Fruit fly (Drosophila melanogaster) whole organism, embryonic: Measurements from ENCODE around the gene Cat.
A peak's percentile ranks its signal among the peaks of the same experiment; 100 is the strongest.

Source experiments
- Ada2b ChIP-seq: fragments of 200-800 bp; sonication (Bioruptor generic); IDR thresholded peaks from 2 replicates; pipeline ENCODE4 v1.3.6; 2022; ENCODE audit warnings: missing biosample characterization, missing genetic modification characterization
- CG10462 ChIP-seq: fragments of 200-800 bp; sonication (Bioruptor generic); optimal IDR thresholded peaks from 2 replicates; lab custom pipeline; 2016; ENCODE audit warnings: missing biosample characterization, missing genetic modification characterization
- CG11398 ChIP-seq: fragments of 200-800 bp; sonication (Bioruptor generic); optimal IDR thresholded peaks from 2 replicates; lab custom pipeline; 2016; ENCODE audit warnings: missing biosample characterization, missing genetic modification characterization
- CG11560 ChIP-seq: fragments of 200-800 bp; sonication (Bioruptor generic); IDR thresholded peaks from 3 replicates; pipeline ENCODE4 v1.3.6; 2022; ENCODE audit warnings: missing biosample characterization, missing genetic modification characterization
- CG12155 ChIP-seq: fragments of 200-800 bp; sonication (Bioruptor generic); optimal IDR thresholded peaks from 3 replicates; lab custom pipeline; 2016; ENCODE audit warnings: missing biosample characterization, missing genetic modification characterization
- CG13624 ChIP-seq: fragments of 200-800 bp; sonication (Bioruptor generic); optimal IDR thresholded peaks from 2 replicates; lab custom pipeline; 2016; ENCODE audit warnings: missing biosample characterization, missing genetic modification characterization
- CG14710 ChIP-seq: fragments of 200-800 bp; sonication (Bioruptor generic); optimal IDR thresholded peaks from 3 replicates; lab custom pipeline; 2019; ENCODE audit warnings: missing biosample characterization, mild to moderate bottlenecking, missing genetic modification characterization, moderate library complexity
- CG1603 ChIP-seq: fragments of 200-800 bp; sonication (Bioruptor generic); optimal IDR thresholded peaks from 2 replicates; lab custom pipeline; 2019; ENCODE audit warnings: missing biosample characterization, mild to moderate bottlenecking, missing genetic modification characterization, moderate library complexity
- CG16815 ChIP-seq: fragments of 200-800 bp; sonication (Bioruptor generic); optimal IDR thresholded peaks from 3 replicates; lab custom pipeline; 2017; ENCODE audit warnings: missing biosample characterization, mild to moderate bottlenecking, missing genetic modification characterization
- CG17568 ChIP-seq: fragments of 200-800 bp; sonication (Bioruptor generic); optimal IDR thresholded peaks from 2 replicates; lab custom pipeline; 2018; ENCODE audit warnings: missing biosample characterization, mild to moderate bottlenecking, missing genetic modification characterization, moderate library complexity
- CG30431 ChIP-seq: fragments of 200-800 bp; sonication (Bioruptor generic); optimal IDR thresholded peaks from 2 replicates; lab custom pipeline; 2017; ENCODE audit warnings: missing biosample characterization, missing genetic modification characterization
- CG3065 ChIP-seq: fragments of 200-800 bp; sonication (Bioruptor generic); optimal IDR thresholded peaks from 2 replicates; lab custom pipeline; 2016; ENCODE audit warnings: missing biosample characterization, missing genetic modification characterization
- CG31365 ChIP-seq: fragments of 200-800 bp; sonication (Bioruptor generic); optimal IDR thresholded peaks from 2 replicates; lab custom pipeline; 2018; ENCODE audit warnings: missing biosample characterization, mild to moderate bottlenecking, missing genetic modification characterization
- CG3407 ChIP-seq: fragments of 200-800 bp; sonication (Bioruptor generic); optimal IDR thresholded peaks from 2 replicates; lab custom pipeline; 2018; ENCODE audit warnings: missing biosample characterization, mild to moderate bottlenecking, missing genetic modification characterization
- CG34224 ChIP-seq: fragments of 200-800 bp; sonication (Bioruptor generic); IDR thresholded peaks from 3 replicates; pipeline ENCODE4 v1.3.6; 2022; ENCODE audit warnings: missing biosample characterization, missing genetic modification characterization; ENCODE audit not compliant: partially characterized antibody
- CG34376 ChIP-seq: fragments of 200-800 bp; sonication (Bioruptor generic); optimal IDR thresholded peaks from 2 replicates; lab custom pipeline; 2018; ENCODE audit warnings: missing biosample characterization, mild to moderate bottlenecking, missing genetic modification characterization
- CG4424 ChIP-seq: fragments of 200-800 bp; sonication (Bioruptor generic); optimal IDR thresholded peaks from 3 replicates; lab custom pipeline; 2016; ENCODE audit warnings: missing biosample characterization, missing genetic modification characterization
- CG4707 ChIP-seq: fragments of 200-800 bp; sonication (Bioruptor generic); optimal IDR thresholded peaks from 2 replicates; lab custom pipeline; 2018; ENCODE audit warnings: missing biosample characterization, mild to moderate bottlenecking, missing genetic modification characterization, moderate library complexity
- CG5245 ChIP-seq: fragments of 200-800 bp; sonication (Bioruptor generic); optimal IDR thresholded peaks from 3 replicates; lab custom pipeline; 2016; ENCODE audit warnings: missing biosample characterization, missing genetic modification characterization
- CG6689 ChIP-seq: fragments of 200-800 bp; sonication (Bioruptor generic); IDR thresholded peaks from 2 replicates; pipeline ENCODE4 v1.3.6; 2022; ENCODE audit warnings: missing biosample characterization, missing genetic modification characterization
- CG7556 ChIP-seq: fragments of 200-800 bp; sonication (Bioruptor generic); optimal IDR thresholded peaks from 2 replicates; lab custom pipeline; 2017; ENCODE audit warnings: missing biosample characterization, mild to moderate bottlenecking, missing genetic modification characterization
- CG7963 ChIP-seq: fragments of 200-800 bp; sonication (Bioruptor generic); IDR thresholded peaks from 3 replicates; pipeline ENCODE4 v1.3.6; 2022; ENCODE audit warnings: missing biosample characterization, missing genetic modification characterization; ENCODE audit not compliant: partially characterized antibody
- CG9609 ChIP-seq: fragments of 200-800 bp; sonication (Bioruptor generic); optimal IDR thresholded peaks from 3 replicates; lab custom pipeline; 2016; ENCODE audit warnings: missing biosample characterization, missing genetic modification characterization
- CG9876 ChIP-seq: fragments of 200-800 bp; sonication (Bioruptor generic); optimal IDR thresholded peaks from 2 replicates; lab custom pipeline; 2016; ENCODE audit warnings: missing biosample characterization, missing genetic modification characterization
- Dek ChIP-seq: fragments of 200-800 bp; sonication (Bioruptor generic); optimal IDR thresholded peaks from 3 replicates; lab custom pipeline; 2019; ENCODE audit warnings: missing biosample characterization, mild to moderate bottlenecking, missing genetic modification characterization, moderate library complexity
- E2f1 ChIP-seq: fragments of 200-800 bp; sonication (Bioruptor generic); IDR thresholded peaks from 2 replicates; pipeline ENCODE4 v1.3.6; 2022; ENCODE audit warnings: missing biosample characterization, missing genetic modification characterization
- Eip74EF ChIP-seq, 2 experiments: fragments of 200-800 bp in 1 of 2; fragments of >200 bp in 1 of 2; sonication (Bioruptor generic) in 1 of 2; optimal IDR thresholded peaks; 2 replicates each; lab custom pipeline; 2017 to 2019; ENCODE audit warnings: missing biosample characterization in 2 of 2, missing genetic modification characterization in 2 of 2, mild to moderate bottlenecking in 1 of 2, moderate library complexity in 1 of 2
- Gsc ChIP-seq: fragments of 200-800 bp; sonication (Bioruptor generic); IDR thresholded peaks from 2 replicates; pipeline ENCODE4 v1.3.6; 2022; ENCODE audit warnings: missing biosample characterization, missing genetic modification characterization
- Hr3 ChIP-seq: fragments of 200-800 bp; sonication (Bioruptor generic); optimal IDR thresholded peaks from 3 replicates; lab custom pipeline; 2016; ENCODE audit warnings: missing biosample characterization, missing genetic modification characterization
- Hsf ChIP-seq: fragments of 200-800 bp; sonication (Bioruptor generic); optimal IDR thresholded peaks from 3 replicates; lab custom pipeline; 2016; ENCODE audit warnings: missing biosample characterization, missing genetic modification characterization
- Lim3 ChIP-seq: fragments of 200-800 bp; sonication (Bioruptor generic); IDR thresholded peaks from 2 replicates; pipeline ENCODE4 v1.3.6; 2022; ENCODE audit warnings: missing biosample characterization, missing genetic modification characterization
- Mes4 ChIP-seq: fragments of 200-800 bp; sonication (Bioruptor generic); optimal IDR thresholded peaks from 2 replicates; lab custom pipeline; 2016; ENCODE audit warnings: missing biosample characterization, missing genetic modification characterization
- Mrtf ChIP-seq: fragments of 200-800 bp; sonication (Bioruptor generic); IDR thresholded peaks from 3 replicates; pipeline ENCODE4 v1.3.6; 2022; ENCODE audit warnings: missing biosample characterization, missing genetic modification characterization
- NFAT ChIP-seq: fragments of 200-800 bp; sonication (Bioruptor generic); IDR thresholded peaks from 2 replicates; pipeline ENCODE4 v1.3.6; 2022; ENCODE audit warnings: missing biosample characterization, missing genetic modification characterization
- Nf-YC ChIP-seq: fragments of 200-800 bp; optimal IDR thresholded peaks from 3 replicates; lab custom pipeline; 2019; ENCODE audit warnings: missing biosample characterization, mild to moderate bottlenecking, missing genetic modification characterization, moderate library complexity
- Oaz ChIP-seq: fragments of 200-800 bp; sonication (Bioruptor generic); IDR thresholded peaks from 2 replicates; pipeline ENCODE4 v1.3.6; 2022; ENCODE audit warnings: missing biosample characterization, missing genetic modification characterization
- Rfx ChIP-seq: fragments of 200-800 bp; sonication (Bioruptor generic); IDR thresholded peaks from 2 replicates; pipeline ENCODE4 v1.3.6; 2022; ENCODE audit warnings: missing biosample characterization, missing genetic modification characterization
- Sry-δ ChIP-seq: fragments of 200-800 bp; sonication (Bioruptor generic); optimal IDR thresholded peaks from 2 replicates; lab custom pipeline; 2016; ENCODE audit warnings: missing biosample characterization, missing genetic modification characterization
- Stat92E ChIP-seq, 3 experiments: fragments of >200 bp in 2 of 3; fragments of 200-800 bp in 1 of 3; sonication (Bioruptor generic) in 1 of 3; optimal IDR thresholded peaks; 2 replicates each; lab custom pipeline; 2017 to 2019; ENCODE audit warnings: missing biosample characterization in 3 of 3, missing genetic modification characterization in 3 of 3, mild to moderate bottlenecking in 1 of 3, moderate library complexity in 1 of 3
- ab ChIP-seq: fragments of 200-800 bp; sonication (Bioruptor generic); optimal IDR thresholded peaks from 2 replicates; lab custom pipeline; 2016; ENCODE audit warnings: missing biosample characterization, missing genetic modification characterization
- exex ChIP-seq: fragments of 200-800 bp; sonication (Bioruptor generic); optimal IDR thresholded peaks from 4 replicates; lab custom pipeline; 2018; ENCODE audit warnings: missing biosample characterization, mild to moderate bottlenecking, missing genetic modification characterization, moderate library complexity
- gro ChIP-seq: fragments of 200-800 bp; sonication (Bioruptor generic); optimal IDR thresholded peaks from 2 replicates; lab custom pipeline; 2016; ENCODE audit warnings: missing biosample characterization, missing genetic modification characterization
- jigr1 ChIP-seq: fragments of 200-800 bp; sonication (Bioruptor generic); IDR thresholded peaks from 3 replicates; pipeline ENCODE4 v1.3.6; 2022; ENCODE audit warnings: missing biosample characterization, missing genetic modification characterization
- nmo ChIP-seq: fragments of 200-800 bp; sonication (Bioruptor generic); optimal IDR thresholded peaks from 2 replicates; lab custom pipeline; 2018; ENCODE audit warnings: missing biosample characterization, mild to moderate bottlenecking, missing genetic modification characterization, moderate library complexity
- otp ChIP-seq: fragments of 200-800 bp; sonication (Bioruptor generic); IDR thresholded peaks from 3 replicates; pipeline ENCODE4, ENCODE4 v1.3.6; 2022; ENCODE audit warnings: missing biosample characterization, missing genetic modification characterization
- pho ChIP-seq: fragments of 200-800 bp; sonication (Bioruptor generic); optimal IDR thresholded peaks from 2 replicates; lab custom pipeline; 2016; ENCODE audit warnings: missing biosample characterization, missing genetic modification characterization
- pita ChIP-seq: fragments of 200-800 bp; sonication (Bioruptor generic); optimal IDR thresholded peaks from 2 replicates; lab custom pipeline; 2017; ENCODE audit warnings: missing biosample characterization, mild to moderate bottlenecking, missing genetic modification characterization
- ro ChIP-seq: fragments of 200-800 bp; sonication (Bioruptor generic); IDR thresholded peaks from 2 replicates; pipeline ENCODE4 v1.3.6; 2022; ENCODE audit warnings: missing biosample characterization, missing genetic modification characterization
- shn ChIP-seq: fragments of 200-800 bp; sonication (Bioruptor generic); optimal IDR thresholded peaks from 3 replicates; lab custom pipeline; 2016; ENCODE audit warnings: missing biosample characterization, missing genetic modification characterization
- sim ChIP-seq: fragments of 200-800 bp; sonication (Bioruptor generic); IDR thresholded peaks from 2 replicates; pipeline ENCODE4 v1.3.6; 2022; ENCODE audit warnings: missing biosample characterization, missing genetic modification characterization
- ssp ChIP-seq: fragments of 200-800 bp; sonication (Bioruptor generic); IDR thresholded peaks from 2 replicates; pipeline ENCODE4 v1.3.6; 2022; ENCODE audit warnings: missing biosample characterization, missing genetic modification characterization
- tio ChIP-seq: fragments of 200-800 bp; sonication (Bioruptor generic); optimal IDR thresholded peaks from 2 replicates; lab custom pipeline; 2017; ENCODE audit warnings: missing biosample characterization, missing genetic modification characterization, inconsistent platforms

Cat gene

DNA sequence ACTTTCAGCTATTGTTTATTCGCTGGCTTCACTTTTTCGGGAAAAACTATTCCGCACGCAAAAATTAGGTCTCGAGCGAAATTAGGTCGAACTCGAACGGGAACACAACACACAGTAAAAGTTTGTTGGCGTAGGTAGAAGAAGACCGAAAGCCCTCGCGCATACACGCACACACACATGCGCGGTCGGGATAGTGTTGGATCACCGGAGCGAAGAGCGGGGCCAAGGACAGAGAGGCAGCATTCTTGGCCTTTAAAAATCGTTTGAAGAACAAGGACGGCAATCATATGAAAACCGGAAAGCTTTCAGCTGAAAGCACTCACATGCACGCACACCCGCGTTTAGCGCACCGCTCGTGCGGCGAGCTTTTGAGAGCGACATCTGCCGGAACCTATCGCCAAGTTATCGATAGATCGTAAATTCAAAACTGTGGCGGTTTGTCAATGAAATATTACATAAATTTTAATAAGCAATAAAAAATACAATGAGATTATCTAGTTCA, 21.2 kb upstream of the Cat start, which contains the start of gene ftz-f1 (continued):
- TF ChIP-seq CG16815 (GFP tag; lab: Kevin White, UChicago) (no peak), CG3407 (GFP tag; lab: Kevin White, UChicago) (no peak), NFAT (GFP tag; lab: Robert Waterston, UW) (0 out of 2 replicates have a peak, but pooled peaks have one; percentile 22), Sry-δ (GFP tag; lab: Kevin White, UChicago) (peak; percentile 68), nmo (GFP tag; lab: Kevin White, UChicago) (peak; percentile 23), Oaz (GFP tag; lab: Robert Waterston, UW) (no peak), CG10462 (GFP tag; lab: Kevin White, UChicago) (no peak), shn (GFP tag; lab: Kevin White, UChicago) (no peak), CG4424 (GFP tag; lab: Kevin White, UChicago) (no peak), CG9609 (GFP tag; lab: Kevin White, UChicago) (no peak), CG34376 (GFP tag; lab: Kevin White, UChicago) (peak; percentile 90), CG11560 (tag; lab: Robert Waterston, UW) (no peak), sim (GFP tag; lab: Robert Waterston, UW) (no peak; the same call in 1 of the 2 replicates), CG1603 (tag; lab: Kevin White, UChicago) (no peak), CG13624 (peak; percentile 44), otp (GFP tag; lab: Robert Waterston, UW) (no peak), E2f1 (GFP tag; lab: Robert Waterston, UW) (peak; percentile 14; the same call in 1 of the 2 replicates), CG6689 (GFP tag; lab: Robert Waterston, UW) (no peak), CG17568 (GFP tag; lab: Kevin White, UChicago) (no peak), Lim3 (no peak), CG30431 (GFP tag; lab: Kevin White, UChicago) (no peak), Mrtf (GFP tag; lab: Robert Waterston, UW) (no peak), Hr3 (GFP tag; lab: Kevin White, UChicago) (peak; percentile 57), Mes4 (GFP tag; lab: Kevin White, UChicago) (no peak), Hsf (GFP tag; lab: Kevin White, UChicago) (no peak), ab (GFP tag; lab: Kevin White, UChicago) (no peak), CG11398 (peak; percentile 29), gro (peak; percentile 71), Stat92E (GFP tag; optimal IDR thresholded peaks at IDR 0.05; lab: Kevin White, UChicago) (no peak), CG3065 (GFP tag; lab: Kevin White, UChicago) (no peak), pho (GFP tag; lab: Kevin White, UChicago) (no peak), exex (tag; lab: Kevin White, UChicago) (peak; percentile 37), Nf-YC (tag; lab: Kevin White, UChicago) (no peak), CG14710 (peak; percentile 22), CG12155 (GFP tag; lab: Kevin White, UChicago) (peak; percentile 15), CG9876 (GFP tag; lab: Kevin White, UChicago) (no peak), Dek (tag; lab: Kevin White, UChicago) (no peak), CG7963 (GFP tag; lab: Robert Waterston, UW) (peak; percentile 64), Gsc (no peak), CG4707 (GFP tag; lab: Kevin White, UChicago) (peak; percentile 4), CG7556 (no peak), tio (GFP tag; lab: Kevin White, UChicago) (no peak), CG34224 (GFP tag; lab: Robert Waterston, UW) (peak; percentile 78), Ada2b (GFP tag; lab: Robert Waterston, UW) (no peak), CG31365 (tag; lab: Kevin White, UChicago) (no peak), Rfx (GFP tag; lab: Robert Waterston, UW) (peak; percentile 73), pita (GFP tag; lab: Kevin White, UChicago) (no peak), Eip74EF (GFP tag; optimal IDR thresholded peaks at IDR 0.05; lab: Kevin White, UChicago) (no peak), ssp (GFP tag; lab: Robert Waterston, UW) (no peak), CG5245 (no peak), jigr1 (GFP tag; lab: Robert Waterston, UW) (no peak), ro (no peak)
